Worm (Caenorhabditis elegans) whole organism, L3 larva: ENCODE data around the gene nfi-1.

Source experiments
- R02D3.7 ChIP-seq: fragments of 150-350 bp; optimal IDR thresholded peaks from 2 replicates; lab custom pipeline; 2014; ENCODE audit warnings: missing biosample characterization, missing genetic modification characterization
- ZK546.5 ChIP-seq: sonication (generic microtip); optimal IDR thresholded peaks from 2 replicates; lab custom pipeline; 2017; ENCODE audit warnings: missing biosample characterization, missing genetic modification characterization
- ama-1 ChIP-seq: fragments of 150-350 bp; optimal IDR thresholded peaks from 2 replicates; lab custom pipeline; 2018
- ceh-82 ChIP-seq: fragments of 150-350 bp; optimal IDR thresholded peaks from 2 replicates; lab custom pipeline; 2014; ENCODE audit warnings: missing biosample characterization, missing genetic modification characterization
- ceh-9 ChIP-seq: sonication (generic microtip); optimal IDR thresholded peaks from 2 replicates; lab custom pipeline; 2018; ENCODE audit warnings: missing biosample characterization, missing genetic modification characterization
- egl-27 ChIP-seq: sonication (generic microtip); optimal IDR thresholded peaks from 4 replicates; lab custom pipeline; 2017; ENCODE audit warnings: missing biosample characterization, missing genetic modification reagents, missing genetic modification characterization
- egl-5 ChIP-seq: fragments of 150-350 bp; optimal IDR thresholded peaks from 2 replicates; lab custom pipeline; 2017; ENCODE audit warnings: missing biosample characterization, missing genetic modification reagents, missing genetic modification characterization, inconsistent platforms
- elt-1 ChIP-seq: fragments of 150-350 bp; optimal IDR thresholded peaks from 2 replicates; lab custom pipeline; 2014; ENCODE audit warnings: missing biosample characterization, missing genetic modification characterization
- elt-2 ChIP-seq: sonication (generic microtip); optimal IDR thresholded peaks from 2 replicates; lab custom pipeline; 2016; ENCODE audit warnings: missing genetic modification reagents, mild to moderate bottlenecking, missing genetic modification characterization, missing compliant biosample characterization
- elt-3 ChIP-seq, 3 experiments: fragments of 150-350 bp in 1 of 3; sonication (generic microtip) in 2 of 3; optimal IDR thresholded peaks; 2 replicates in 2 of 3; 4 replicates in 1 of 3; lab custom pipeline; 2014 to 2017; ENCODE audit warnings: missing biosample characterization in 3 of 3, missing genetic modification characterization in 3 of 3
- eor-1 ChIP-seq, 2 experiments: fragments of 150-350 bp; optimal IDR thresholded peaks; 2 replicates each; lab custom pipeline; 2014 to 2018; ENCODE audit warnings: missing biosample characterization in 2 of 2, missing genetic modification characterization in 2 of 2
- fkh-10 ChIP-seq: sonication (generic microtip); optimal IDR thresholded peaks from 2 replicates; lab custom pipeline; 2017; ENCODE audit warnings: missing biosample characterization, missing genetic modification reagents, missing genetic modification characterization
- fkh-2 ChIP-seq: fragments of 150-350 bp; optimal IDR thresholded peaks from 2 replicates; lab custom pipeline; 2014; ENCODE audit warnings: missing biosample characterization, missing genetic modification reagents, missing genetic modification characterization
- jun-1 ChIP-seq: fragments of 150-350 bp; optimal IDR thresholded peaks from 2 replicates; lab custom pipeline; 2014; ENCODE audit warnings: missing biosample characterization, missing genetic modification reagents, missing genetic modification characterization
- lin-15B ChIP-seq: fragments of 150-350 bp; optimal IDR thresholded peaks from 2 replicates; lab custom pipeline; 2014; ENCODE audit warnings: missing biosample characterization, missing genetic modification characterization
- lin-39 ChIP-seq: fragments of 150-350 bp; optimal IDR thresholded peaks from 2 replicates; lab custom pipeline; 2018; ENCODE audit warnings: missing biosample characterization, missing genetic modification reagents, missing genetic modification characterization
- mdl-1 ChIP-seq: fragments of 150-350 bp; optimal IDR thresholded peaks from 2 replicates; lab custom pipeline; 2014; ENCODE audit warnings: missing biosample characterization, missing genetic modification characterization
- mml-1 ChIP-seq: fragments of 150-350 bp; sonication (generic microtip); optimal IDR thresholded peaks from 3 replicates; lab custom pipeline; 2014; ENCODE audit warnings: missing biosample characterization, missing genetic modification characterization
- nhr-12 ChIP-seq: fragments of 150-350 bp; optimal IDR thresholded peaks from 2 replicates; lab custom pipeline; 2014; ENCODE audit warnings: missing biosample characterization, missing genetic modification characterization
- nhr-23 ChIP-seq: fragments of 150-350 bp; optimal IDR thresholded peaks from 2 replicates; lab custom pipeline; 2014; ENCODE audit warnings: missing biosample characterization, missing genetic modification reagents, missing genetic modification characterization
- nhr-237 ChIP-seq: fragments of 150-350 bp; optimal IDR thresholded peaks from 2 replicates; lab custom pipeline; 2014; ENCODE audit warnings: missing biosample characterization, missing genetic modification characterization
- nhr-25 ChIP-seq: sonication (generic microtip); optimal IDR thresholded peaks from 2 replicates; lab custom pipeline; 2017; ENCODE audit warnings: missing biosample characterization, missing genetic modification characterization
- nhr-28 ChIP-seq: fragments of 150-350 bp; optimal IDR thresholded peaks from 2 replicates; lab custom pipeline; 2014; ENCODE audit warnings: missing biosample characterization, missing genetic modification characterization
- nhr-43 ChIP-seq: sonication (generic microtip); optimal IDR thresholded peaks from 2 replicates; lab custom pipeline; 2016; ENCODE audit warnings: mild to moderate bottlenecking, missing genetic modification characterization, missing compliant biosample characterization; ENCODE audit not compliant: poor library complexity, severe bottlenecking
- nhr-67 ChIP-seq: fragments of 150-350 bp; optimal IDR thresholded peaks from 2 replicates; lab custom pipeline; 2014; ENCODE audit warnings: missing biosample characterization, missing genetic modification characterization
- nhr-76 ChIP-seq: fragments of 150-350 bp; sonication (generic microtip); optimal IDR thresholded peaks from 5 replicates; lab custom pipeline; 2014; ENCODE audit warnings: missing biosample characterization, missing genetic modification characterization
- nhr-77 ChIP-seq: fragments of 150-350 bp; optimal IDR thresholded peaks from 2 replicates; lab custom pipeline; 2014; ENCODE audit warnings: missing biosample characterization, missing genetic modification characterization
- pha-4 ChIP-seq: fragments of 150-350 bp; optimal IDR thresholded peaks from 2 replicates; lab custom pipeline; 2014; ENCODE audit warnings: missing biosample characterization, missing genetic modification reagents, missing genetic modification characterization
- pqm-1 ChIP-seq: fragments of 150-350 bp; optimal IDR thresholded peaks from 2 replicates; lab custom pipeline; 2017; ENCODE audit warnings: missing biosample characterization, missing genetic modification characterization, inconsistent platforms
- sea-2 ChIP-seq: fragments of 150-350 bp; sonication (generic microtip); optimal IDR thresholded peaks from 4 replicates; lab custom pipeline; 2014; ENCODE audit warnings: missing biosample characterization, missing genetic modification reagents, missing genetic modification characterization
- skn-1 ChIP-seq: fragments of 150-350 bp; optimal IDR thresholded peaks from 2 replicates; lab custom pipeline; 2014; ENCODE audit warnings: missing biosample characterization, missing genetic modification characterization
- snpc-4 ChIP-seq: fragments of 150-350 bp; optimal IDR thresholded peaks from 2 replicates; lab custom pipeline; 2014; ENCODE audit warnings: missing biosample characterization, missing genetic modification characterization
- tbx-2 ChIP-seq: sonication (generic microtip); optimal IDR thresholded peaks from 2 replicates; lab custom pipeline; 2016; ENCODE audit warnings: mild to moderate bottlenecking, missing genetic modification characterization, missing compliant biosample characterization
- unc-39 ChIP-seq: sonication (generic microtip); optimal IDR thresholded peaks from 4 replicates; lab custom pipeline; 2017; ENCODE audit warnings: missing biosample characterization, missing genetic modification characterization
- unc-62 ChIP-seq: fragments of 150-350 bp; sonication (generic microtip); optimal IDR thresholded peaks from 4 replicates; lab custom pipeline; 2014; ENCODE audit warnings: missing biosample characterization, missing genetic modification reagents, missing genetic modification characterization
- zag-1 ChIP-seq: fragments of 150-350 bp; optimal IDR thresholded peaks from 2 replicates; lab custom pipeline; 2014; ENCODE audit warnings: missing biosample characterization, missing genetic modification characterization
- ztf-11 ChIP-seq: fragments of 150-350 bp; optimal IDR thresholded peaks from 2 replicates; lab custom pipeline; 2014; ENCODE audit warnings: missing biosample characterization, missing genetic modification characterization
- ztf-4 ChIP-seq: fragments of 150-350 bp; optimal IDR thresholded peaks from 2 replicates; lab custom pipeline; 2014; ENCODE audit warnings: missing biosample characterization, missing genetic modification characterization

nfi-1 gene

ce11 chrII:7555454-7555853 is 17.5 kb downstream of the nfi-1 start, which contains the start of gene ZK1290.14:
Gene ZK1290.14, minus strand, starts transcription at chrII:7555592.
- TF ChIP-seq elt-3 (tag; optimal IDR thresholded peaks at IDR 0.05; lab: Kevin White, UChicago) = no peak
- TF ChIP-seq elt-1 (tag; lab: Kevin White, UChicago) = no peak
- no peak for TF ChIP-seq nhr-43
- TF ChIP-seq lin-15B = no peak
- TF ChIP-seq ztf-4 = no peak
- TF ChIP-seq elt-2 = no peak
- no peak for TF ChIP-seq ceh-9 (tag; lab: Kevin White, UChicago)
- TF ChIP-seq nhr-237 (tag; lab: Kevin White, UChicago) = no peak
- TF ChIP-seq nhr-76 (tag; lab: Kevin White, UChicago) = no peak
- TF ChIP-seq pqm-1 (tag; lab: Kevin White, UChicago) = no peak
- TF ChIP-seq nhr-23 (tag; lab: Kevin White, UChicago) = no peak

- TF ChIP-seq pqm-1 (tag; lab: Kevin White, UChicago) (peak; percentile 26), eor-1 (tag; optimal IDR thresholded peaks at IDR 0.05; lab: Kevin White, UChicago) (no peak), fkh-2 (no peak), nhr-67 (no peak), jun-1 (peak; percentile 13), unc-62 (GFP tag; lab: Kevin White, UChicago) (peak; percentile 10), mdl-1 (tag; lab: Kevin White, UChicago) (no peak), R02D3.7 (no peak), pha-4 (tag; lab: Kevin White, UChicago) (peak; percentile 54), nhr-25 (tag; lab: Kevin White, UChicago) (peak; percentile 51)
Observed at ce11 chrII:7557981-7558380, 20.0 kb downstream of the nfi-1 start.

- TF ChIP-seq fkh-10 (GFP tag; lab: Kevin White, UChicago) (peak; percentile 72), pqm-1 (tag; lab: Kevin White, UChicago) (no peak), elt-3 (tag; optimal IDR thresholded peaks at IDR 0.05; lab: Kevin White, UChicago) (no peak)
Observed at ce11 chrII:7558864-7559263, 20.9 kb downstream of the nfi-1 start.

ce11 chrII:7560844-7561243 is 22.9 kb downstream of the nfi-1 start:
- TF ChIP-seq nhr-28 = no peak
- TF ChIP-seq mml-1 (tag; lab: Kevin White, UChicago) = no peak
- TF ChIP-seq lin-15B = no peak
- TF ChIP-seq nhr-67 = no peak
- TF ChIP-seq nhr-23 (tag; lab: Kevin White, UChicago) = no peak
- TF ChIP-seq fkh-2 = no peak
- TF ChIP-seq ceh-82 = no peak
- no peak for TF ChIP-seq egl-5
- no peak for TF ChIP-seq nhr-12 (tag; lab: Kevin White, UChicago)
- TF ChIP-seq pqm-1 (tag; lab: Kevin White, UChicago) = no peak
- no peak for TF ChIP-seq elt-1 (tag; lab: Kevin White, UChicago)
- no peak for TF ChIP-seq skn-1 (tag; lab: Kevin White, UChicago)

ce11 chrII:7561494-7561893 is 23.5 kb downstream of the nfi-1 start, which contains the start of the genes ZK1290.11 and ZK1290.1:
Gene ZK1290.11, minus strand, starts transcription at chrII:7561594.
Gene ZK1290.1, plus strand, starts transcription at chrII:7561764.
- TF ChIP-seq fkh-2 (no peak), ceh-82 (no peak), elt-2 (no peak), nhr-12 (tag; lab: Kevin White, UChicago) (no peak), ceh-9 (tag; lab: Kevin White, UChicago) (no peak), ama-1 (lab: Kevin White, UChicago) (no peak), unc-39 (tag; lab: Kevin White, UChicago) (no peak), ztf-11 (tag; lab: Kevin White, UChicago) (no peak), mml-1 (tag; lab: Kevin White, UChicago) (no peak), R02D3.7 (no peak), pqm-1 (tag; lab: Kevin White, UChicago) (no peak), elt-1 (tag; lab: Kevin White, UChicago) (no peak), egl-5 (no peak), zag-1 (tag; lab: Kevin White, UChicago) (no peak), egl-27 (no peak), sea-2 (no peak), eor-1 (tag; optimal IDR thresholded peaks at IDR 0.05; lab: Kevin White, UChicago) (no peak)

ce11 chrII:7562616-7563015 is 24.6 kb downstream of the nfi-1 start:
- no peak for TF ChIP-seq nhr-28
- no peak for TF ChIP-seq jun-1
- TF ChIP-seq elt-3 (tag; optimal IDR thresholded peaks at IDR 0.05; lab: Kevin White, UChicago) = no peak
- no peak for TF ChIP-seq ceh-82
- no peak for TF ChIP-seq elt-1 (tag; lab: Kevin White, UChicago)
- no peak for TF ChIP-seq ceh-9 (tag; lab: Kevin White, UChicago)
- no peak for TF ChIP-seq nhr-12 (tag; lab: Kevin White, UChicago)
- TF ChIP-seq ama-1 (lab: Kevin White, UChicago) = no peak
- TF ChIP-seq eor-1 (tag; optimal IDR thresholded peaks at IDR 0.05; lab: Kevin White, UChicago) = no peak
- TF ChIP-seq nhr-77 (tag; lab: Kevin White, UChicago) = no peak
- no peak for TF ChIP-seq ztf-11 (tag; lab: Kevin White, UChicago)
- no peak for TF ChIP-seq mdl-1 (tag; lab: Kevin White, UChicago)
- TF ChIP-seq zag-1 (tag; lab: Kevin White, UChicago) = no peak
- TF ChIP-seq snpc-4 (tag; lab: Kevin White, UChicago) = no peak
- no peak for TF ChIP-seq pqm-1 (tag; lab: Kevin White, UChicago)
- no peak for TF ChIP-seq lin-39
- TF ChIP-seq egl-5 = no peak
- no peak for TF ChIP-seq ZK546.5 (tag; lab: Kevin White, UChicago)
- no peak for TF ChIP-seq tbx-2 (tag; lab: Kevin White, UChicago)
- TF ChIP-seq, all 47 proteins: peak for 0
